Fruit fly (Drosophila melanogaster): Measurements from ENCODE around the gene cno.

Gene cno

DNA sequence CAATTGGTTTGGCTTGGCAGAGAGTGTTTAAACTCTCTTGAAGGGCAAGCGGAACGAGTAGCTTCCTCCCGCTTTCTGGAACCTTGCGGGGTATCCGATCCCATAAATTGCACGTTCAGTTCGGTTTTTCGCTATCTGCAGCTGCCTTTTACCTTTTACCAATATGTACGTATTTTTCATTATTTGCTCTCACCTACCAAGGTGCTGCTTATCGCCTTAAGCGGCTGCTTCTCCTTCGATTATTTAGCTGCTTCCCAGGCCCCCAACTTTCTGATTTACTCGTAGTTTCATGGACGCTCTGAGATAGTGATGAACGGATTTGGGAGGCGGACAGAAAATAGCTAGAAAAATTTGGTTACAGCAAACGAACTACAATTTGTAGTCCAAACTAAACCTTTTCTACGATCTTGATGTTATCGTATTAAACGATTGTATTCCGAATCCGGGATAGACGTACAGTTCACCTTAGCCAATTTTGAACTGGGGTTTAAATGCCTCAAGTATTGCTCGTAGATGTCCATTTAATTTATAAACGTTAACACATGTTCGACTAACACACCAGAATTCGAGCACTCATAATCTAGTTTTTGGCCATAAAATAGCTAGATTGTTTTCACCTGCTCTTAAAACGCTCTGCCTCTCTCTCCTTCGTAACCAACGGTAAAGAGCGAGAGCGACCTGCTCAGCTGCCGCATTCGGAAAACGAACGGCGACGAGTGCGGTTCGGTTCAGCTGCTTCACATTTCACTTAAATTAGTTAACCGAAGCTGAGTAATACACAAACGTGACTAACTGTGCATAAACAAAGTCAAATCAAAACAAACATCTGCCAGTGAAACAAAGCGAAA is 47.2 kb upstream of the cno start (continued):
- TF ChIP-seq topi (GFP tag; optimal IDR thresholded peaks at IDR 0.05) (peak; percentile 58), CG10631 (GFP tag; optimal IDR thresholded peaks at IDR 0.05) (peak; percentile 36), CG8119 (GFP tag; IDR thresholded peaks at IDR 0.05) (no peak), net (GFP tag; optimal IDR thresholded peaks at IDR 0.05) (no peak), CG8632 (GFP tag; optimal IDR thresholded peaks at IDR 0.05) (peak; percentile 1), Eip75B (GFP tag; optimal IDR thresholded peaks at IDR 0.05) (peak; percentile 43), CG9139 (GFP tag; optimal IDR thresholded peaks at IDR 0.05) (no peak), Sox14 (GFP tag; optimal IDR thresholded peaks at IDR 0.05) (peak; percentile 37), Gug (GFP tag; IDR thresholded peaks at IDR 0.05) (no peak), spab (GFP tag; optimal IDR thresholded peaks at IDR 0.05) (peak; percentile 43), Met (GFP tag; optimal IDR thresholded peaks at IDR 0.05) (peak; percentile 55), Blimp-1 (GFP tag; optimal IDR thresholded peaks at IDR 0.05) (peak; percentile 10), OdsH (GFP tag; optimal IDR thresholded peaks at IDR 0.05) (peak; percentile 47), lz (GFP tag; optimal IDR thresholded peaks at IDR 0.05) (peak; percentile 49), CG4318 (GFP tag; optimal IDR thresholded peaks at IDR 0.05) (peak; percentile 12), Sox15 (GFP tag; optimal IDR thresholded peaks at IDR 0.05) (peak; percentile 4), fd85E (GFP tag; optimal IDR thresholded peaks at IDR 0.05) (no peak), Ets96B (tag; optimal IDR thresholded peaks at IDR 0.05) (peak; percentile 53), CG31627 (GFP tag; optimal IDR thresholded peaks at IDR 0.05) (peak; percentile 49), Ets21C (GFP tag; optimal IDR thresholded peaks at IDR 0.05) (peak; percentile 44), dsx (GFP tag; optimal IDR thresholded peaks at IDR 0.05; ENCODE audit: poor library complexity, severe bottlenecking) (peak; percentile 10), svp (GFP tag) (peak; percentile 85), CG6276 (GFP tag; optimal IDR thresholded peaks at IDR 0.05) (peak; percentile 62), CG11902 (GFP tag; optimal IDR thresholded peaks at IDR 0.05) (peak; percentile 7), ss (GFP tag; optimal IDR thresholded peaks at IDR 0.05) (peak; percentile 13 to 31), fkh (GFP tag; optimal IDR thresholded peaks at IDR 0.05) (peak; percentile 56), CG7368 (GFP tag; optimal IDR thresholded peaks at IDR 0.05) (peak; percentile 11)

DNA sequence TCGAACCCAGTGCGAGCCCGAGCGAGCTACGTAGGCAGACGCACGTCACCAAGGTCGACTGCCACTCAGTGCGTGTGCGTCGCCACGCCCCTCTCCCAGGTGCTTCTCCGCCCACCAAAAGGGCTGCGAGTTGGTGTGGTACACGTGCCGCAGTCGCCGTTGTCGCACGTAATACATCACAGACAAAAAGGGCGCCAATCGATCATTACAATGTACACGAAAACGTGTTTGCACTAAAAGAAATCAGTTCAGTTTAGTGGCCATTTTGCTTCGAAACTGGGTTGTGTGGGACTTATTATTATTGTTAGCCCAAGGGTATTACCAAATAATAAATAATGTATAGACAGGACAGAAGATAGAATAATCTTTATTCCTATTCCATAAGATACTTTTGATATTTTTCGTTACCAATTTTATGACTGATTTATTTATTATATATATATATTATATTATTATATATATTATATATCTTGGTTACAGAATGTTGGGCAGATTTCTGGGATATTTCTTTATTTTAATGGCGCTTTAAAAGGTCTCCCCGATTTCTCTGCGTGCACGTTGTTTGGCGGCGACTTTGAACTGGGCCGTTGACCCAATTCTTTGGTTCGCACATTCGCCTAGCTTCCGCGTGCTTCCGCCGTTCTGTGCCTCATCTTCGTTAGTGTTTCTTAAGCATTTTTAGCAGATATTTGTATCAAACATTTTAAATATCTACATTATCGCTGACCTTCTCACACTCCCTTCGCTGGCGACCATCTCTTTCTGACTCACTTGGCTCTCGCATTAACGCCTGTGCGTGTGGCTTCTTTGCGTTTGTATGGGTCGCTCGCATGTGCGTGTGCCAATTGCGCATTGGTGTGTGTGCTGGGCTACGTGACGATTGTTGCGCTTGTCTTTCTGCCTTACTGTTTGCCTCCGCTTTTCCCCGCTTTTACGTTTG is 46.3 kb upstream of the cno start:
- TF ChIP-seq lz (GFP tag; optimal IDR thresholded peaks at IDR 0.05), result no peak
- peak; percentile 49 for TF ChIP-seq OdsH (GFP tag; optimal IDR thresholded peaks at IDR 0.05)
- no peak; the same call in none of the 2 replicates for TF ChIP-seq CG15336 (GFP tag; IDR thresholded peaks at IDR 0.05)
- TF ChIP-seq Ets21C (GFP tag; optimal IDR thresholded peaks at IDR 0.05), result no peak
- peak; percentile 46 for TF ChIP-seq Hr4 (GFP tag; optimal IDR thresholded peaks at IDR 0.05)
- TF ChIP-seq Smox (GFP tag; optimal IDR thresholded peaks at IDR 0.05), result no peak
- TF ChIP-seq Eip75B (GFP tag; optimal IDR thresholded peaks at IDR 0.05), result no peak
- TF ChIP-seq acj6 (GFP tag; optimal IDR thresholded peaks at IDR 0.05), result peak; percentile 14
- TF ChIP-seq CG6163 (GFP tag; IDR thresholded peaks at IDR 0.05), result peak; percentile 32; the same call in 1 of the 3 replicates
- peak; percentile 81 for TF ChIP-seq CG3032 (tag; optimal IDR thresholded peaks at IDR 0.05)
- TF ChIP-seq CG3919 (GFP tag; optimal IDR thresholded peaks at IDR 0.05), result peak; percentile 61
- TF ChIP-seq fkh (GFP tag; optimal IDR thresholded peaks at IDR 0.05), result peak; percentile 53
- TF ChIP-seq CG31627 (GFP tag; optimal IDR thresholded peaks at IDR 0.05), result no peak
- peak; percentile 11 for TF ChIP-seq CG11902 (GFP tag; optimal IDR thresholded peaks at IDR 0.05)
- TF ChIP-seq Lpt (GFP tag; optimal IDR thresholded peaks at IDR 0.05), result no peak
- peak; percentile 46 for TF ChIP-seq CG9139 (GFP tag; optimal IDR thresholded peaks at IDR 0.05)
- peak; percentile 83 for TF ChIP-seq CG32006 (GFP tag; optimal IDR thresholded peaks at IDR 0.05)
- TF ChIP-seq CG10631 (GFP tag; optimal IDR thresholded peaks at IDR 0.05), result peak; percentile 64
- peak; percentile 73 for TF ChIP-seq CG8632 (GFP tag; optimal IDR thresholded peaks at IDR 0.05)
- TF ChIP-seq Hr38 (GFP tag; optimal IDR thresholded peaks at IDR 0.05), result no peak
- TF ChIP-seq Gug (GFP tag; IDR thresholded peaks at IDR 0.05), result no peak; the same call in 1 of the 2 replicates
- peak; percentile 76 for TF ChIP-seq svp (GFP tag)
- TF ChIP-seq CG34406 (GFP tag; optimal IDR thresholded peaks at IDR 0.05), result peak; percentile 79
- TF ChIP-seq spab (GFP tag; optimal IDR thresholded peaks at IDR 0.05), result peak; percentile 54
- peak; percentile 27 for TF ChIP-seq CG7368 (GFP tag; optimal IDR thresholded peaks at IDR 0.05)
- TF ChIP-seq Sox102F (GFP tag; optimal IDR thresholded peaks at IDR 0.05), result peak; percentile 15
- peak; percentile 79 for TF ChIP-seq achi (GFP tag; optimal IDR thresholded peaks at IDR 0.05)
- TF ChIP-seq pdm3 (GFP tag; optimal IDR thresholded peaks at IDR 0.05), result peak; percentile 22
- TF ChIP-seq CG6792 (GFP tag; optimal IDR thresholded peaks at IDR 0.05), result peak; percentile 18
- peak; percentile 82 for TF ChIP-seq CG6808 (GFP tag; optimal IDR thresholded peaks at IDR 0.05)
- TF ChIP-seq Eip78C (GFP tag), result peak; percentile 85
- no peak for TF ChIP-seq CG6854 (GFP tag; optimal IDR thresholded peaks at IDR 0.05)
